Worm (Caenorhabditis elegans) whole organism, late embryonic: ENCODE results near the gene oac-22.
"Not testable (repeated sequence)": the region's sequence is repeated elsewhere in the genome, so short reads cannot be mapped to it uniquely, and the experiment has no call there.

ENCODE experiments used
- C08G9.2 ChIP-seq: sonication (generic microtip); optimal IDR thresholded peaks from 2 replicates; lab custom pipeline; 2016; ENCODE audit warnings: mild to moderate bottlenecking, missing genetic modification characterization, moderate library complexity, missing compliant biosample characterization
- C38D4.7 ChIP-seq: fragments of 200-800 bp; sonication (Bioruptor generic); optimal IDR thresholded peaks from 2 replicates; lab custom pipeline; 2018; ENCODE audit warnings: mild to moderate bottlenecking, missing genetic modification characterization, moderate library complexity, missing compliant biosample characterization
- ahr-1 ChIP-seq: sonication (generic microtip); optimal IDR thresholded peaks from 2 replicates; lab custom pipeline; 2016; ENCODE audit warnings: missing genetic modification characterization, missing compliant biosample characterization
- ceh-14 ChIP-seq: sonication (generic microtip); optimal IDR thresholded peaks from 2 replicates; lab custom pipeline; 2016; ENCODE audit warnings: missing genotype, missing genetic modification characterization, missing compliant biosample characterization
- ceh-19 ChIP-seq: fragments of 200-800 bp; sonication (Bioruptor generic); optimal IDR thresholded peaks from 2 replicates; lab custom pipeline; 2018; ENCODE audit warnings: mild to moderate bottlenecking, missing genetic modification characterization, missing compliant biosample characterization
- ceh-22 ChIP-seq: sonication (generic microtip); optimal IDR thresholded peaks from 2 replicates; lab custom pipeline; 2017; ENCODE audit warnings: missing biosample characterization, missing genetic modification characterization
- ceh-24 ChIP-seq: sonication (generic microtip); optimal IDR thresholded peaks from 2 replicates; lab custom pipeline; 2016; ENCODE audit warnings: mild to moderate bottlenecking, missing genetic modification characterization, missing compliant biosample characterization
- ceh-34 ChIP-seq: sonication (generic microtip); optimal IDR thresholded peaks from 2 replicates; lab custom pipeline; 2016; ENCODE audit warnings: mild to moderate bottlenecking, missing genetic modification characterization, missing compliant biosample characterization
- ceh-9 ChIP-seq: sonication (generic microtip); optimal IDR thresholded peaks from 2 replicates; lab custom pipeline; 2016; ENCODE audit warnings: mild to moderate bottlenecking, missing genetic modification characterization, inconsistent platforms, missing compliant biosample characterization
- che-1 ChIP-seq: sonication (generic microtip); optimal IDR thresholded peaks from 2 replicates; lab custom pipeline; 2016; ENCODE audit warnings: mild to moderate bottlenecking, missing genetic modification characterization, missing compliant biosample characterization
- dve-1 ChIP-seq: sonication (generic microtip); optimal IDR thresholded peaks from 2 replicates; lab custom pipeline; 2017; ENCODE audit warnings: antibody characterized with exemption, mild to moderate bottlenecking, missing genetic modification characterization, missing compliant biosample characterization
- eyg-1 ChIP-seq: sonication (generic microtip); optimal IDR thresholded peaks from 2 replicates; lab custom pipeline; 2016; ENCODE audit warnings: missing genotype, missing genetic modification characterization, missing compliant biosample characterization
- hlh-13 ChIP-seq: fragments of 200-800 bp; sonication (Bioruptor generic); optimal IDR thresholded peaks from 2 replicates; lab custom pipeline; 2018; ENCODE audit warnings: mild to moderate bottlenecking, missing genetic modification characterization, missing compliant biosample characterization
- hlh-6 ChIP-seq: sonication (generic microtip); optimal IDR thresholded peaks from 2 replicates; lab custom pipeline; 2016; ENCODE audit warnings: missing genotype, missing genetic modification characterization, missing compliant biosample characterization
- hlh-8 ChIP-seq: sonication (generic microtip); optimal IDR thresholded peaks from 2 replicates; lab custom pipeline; 2016; ENCODE audit warnings: missing genotype, missing genetic modification characterization, missing compliant biosample characterization
- lim-6 ChIP-seq: sonication (generic microtip); optimal IDR thresholded peaks from 2 replicates; lab custom pipeline; 2016; ENCODE audit warnings: missing genetic modification characterization, missing compliant biosample characterization
- lin-11 ChIP-seq: fragments of 200-800 bp; sonication (Bioruptor generic); optimal IDR thresholded peaks from 2 replicates; lab custom pipeline; 2018; ENCODE audit warnings: mild to moderate bottlenecking, missing genetic modification characterization, missing compliant biosample characterization
- madf-2 ChIP-seq: sonication (generic microtip); optimal IDR thresholded peaks from 2 replicates; lab custom pipeline; 2017; ENCODE audit warnings: missing genetic modification characterization, missing compliant biosample characterization
- nhr-11 ChIP-seq: fragments of 150-350 bp; optimal IDR thresholded peaks from 2 replicates; lab custom pipeline; 2014; ENCODE audit warnings: missing biosample characterization, missing genetic modification characterization
- pat-9 ChIP-seq: fragments of 200-800 bp; sonication (Bioruptor generic); optimal IDR thresholded peaks from 2 replicates; lab custom pipeline; 2018; ENCODE audit warnings: mild to moderate bottlenecking, missing genetic modification characterization, moderate library complexity, missing compliant biosample characterization
- pax-1 ChIP-seq: fragments of 150-350 bp; optimal IDR thresholded peaks from 2 replicates; lab custom pipeline; 2014; ENCODE audit warnings: missing biosample characterization, missing genetic modification characterization
- pqm-1 ChIP-seq: sonication (generic microtip); optimal IDR thresholded peaks from 2 replicates; lab custom pipeline; 2016; ENCODE audit warnings: missing genetic modification characterization, missing compliant biosample characterization
- pros-1 ChIP-seq: fragments of 150-350 bp; optimal IDR thresholded peaks from 2 replicates; lab custom pipeline; 2014; ENCODE audit warnings: missing biosample characterization, missing genetic modification reagents, missing genetic modification characterization
- ref-2 ChIP-seq: sonication (generic microtip); optimal IDR thresholded peaks from 2 replicates; lab custom pipeline; 2016; ENCODE audit warnings: missing genetic modification characterization, missing compliant biosample characterization
- rnt-1 ChIP-seq: sonication (generic microtip); optimal IDR thresholded peaks from 2 replicates; lab custom pipeline; 2016; ENCODE audit warnings: missing genetic modification characterization, missing compliant biosample characterization
- syd-9 ChIP-seq: sonication (generic microtip); optimal IDR thresholded peaks from 2 replicates; lab custom pipeline; 2016; ENCODE audit warnings: mild to moderate bottlenecking, missing genetic modification characterization, moderate library complexity, missing compliant biosample characterization
- tbx-7 ChIP-seq: sonication (generic microtip); optimal IDR thresholded peaks from 2 replicates; lab custom pipeline; 2016; ENCODE audit warnings: missing genotype, missing genetic modification characterization, missing compliant biosample characterization
- ttx-3 ChIP-seq: sonication (generic microtip); optimal IDR thresholded peaks from 2 replicates; lab custom pipeline; 2016; ENCODE audit warnings: missing genetic modification reagents, missing genetic modification characterization, missing compliant biosample characterization
- unc-3 ChIP-seq, 2 experiments: fragments of 200-800 bp in 1 of 2; sonication (Bioruptor generic) in 1 of 2; sonication (generic microtip) in 1 of 2; conservative IDR thresholded peaks in 1 of 2; optimal IDR thresholded peaks in 1 of 2; 2 replicates each; pipeline versions ENCODE4 v1.3.6 to Lab custom; 2016 to 2022; ENCODE audit warnings: missing compliant biosample characterization in 2 of 2, missing genetic modification characterization in 2 of 2, missing genetic modification reagents in 1 of 2
- unc-42 ChIP-seq: sonication (generic microtip); optimal IDR thresholded peaks from 2 replicates; lab custom pipeline; 2016; ENCODE audit warnings: missing genotype, missing genetic modification characterization, missing compliant biosample characterization
- unc-55 ChIP-seq: sonication (generic microtip); optimal IDR thresholded peaks from 2 replicates; lab custom pipeline; 2017; ENCODE audit warnings: missing biosample characterization, missing genetic modification reagents, missing genetic modification characterization
- unc-86 ChIP-seq: sonication (generic microtip); optimal IDR thresholded peaks from 2 replicates; lab custom pipeline; 2016; ENCODE audit warnings: missing genetic modification characterization, missing compliant biosample characterization
- ztf-16 ChIP-seq: sonication (generic microtip); optimal IDR thresholded peaks from 2 replicates; lab custom pipeline; 2017; ENCODE audit warnings: missing genetic modification characterization, missing compliant biosample characterization

Gene oac-22

ce11 chrIV:3907506-3908188 is 22.2 kb downstream of the oac-22 start, which contains the start of the genes F56D6.22 and F56D6.12:
F56D6.22 (minus strand) TSS chrIV:3907606.
F56D6.12 (plus strand) TSS chrIV:3908138.
- no peak for TF ChIP-seq ceh-24 (tag; lab: Kevin White, UChicago)
- TF ChIP-seq unc-42: no peak
- TF ChIP-seq lin-11 (tag; lab: Kevin White, UChicago): no peak
- no peak for TF ChIP-seq ceh-14
- TF ChIP-seq ref-2 (tag; lab: Kevin White, UChicago): no peak
- TF ChIP-seq dve-1 (tag; lab: Kevin White, UChicago): no peak

ce11 chrIV:3909114-3909513 is 23.6 kb downstream of the oac-22 start, which contains the start of gene F56D6.13:
F56D6.13 (plus strand) TSS chrIV:3909414.
- TF ChIP-seq unc-3 (GFP tag; conservative IDR thresholded peaks at IDR 0.05; lab: Robert Waterston, UW) (no peak), unc-3 (tag; optimal IDR thresholded peaks at IDR 0.05; lab: Kevin White, UChicago) (no peak), hlh-13 (GFP tag; lab: Kevin White, UChicago) (no peak), pax-1 (tag; lab: Kevin White, UChicago) (no peak), ceh-9 (tag; lab: Kevin White, UChicago) (no peak), pros-1 (tag; lab: Kevin White, UChicago) (no peak), eyg-1 (tag; lab: Kevin White, UChicago) (no peak), pqm-1 (tag; lab: Kevin White, UChicago) (no peak), ttx-3 (no peak), unc-42 (no peak), ceh-19 (GFP tag; lab: Kevin White, UChicago) (no peak), unc-55 (GFP tag; lab: Kevin White, UChicago) (no peak), pat-9 (tag; lab: Kevin White, UChicago) (no peak), ceh-34 (tag; lab: Kevin White, UChicago) (no peak), hlh-8 (tag; lab: Kevin White, UChicago) (no peak), C38D4.7 (GFP tag; lab: Kevin White, UChicago) (no peak), unc-86 (no peak), ztf-16 (tag; lab: Kevin White, UChicago) (no peak), tbx-7 (tag; lab: Kevin White, UChicago) (no peak), hlh-6 (no peak)

ce11 chrIV:3911848-3912247 is 26.4 kb downstream of the oac-22 start, which contains the start of gene F56D6.18:
F56D6.18 (minus strand) TSS chrIV:3911948.
- TF ChIP-seq syd-9; madf-2 (tag; lab: Kevin White, UChicago); C08G9.2: not testable (repeated sequence)

- TF ChIP-seq unc-55 (GFP tag; lab: Kevin White, UChicago): no peak
- no peak for TF ChIP-seq hlh-6
Observed at ce11 chrIV:3912598-3912997, 27.1 kb downstream of the oac-22 start, which contains the start of gene F56D6.20. F56D6.20 (plus strand) TSS chrIV:3912898.

- TF ChIP-seq che-1 (tag; lab: Kevin White, UChicago): no peak
- TF ChIP-seq ttx-3: no peak
- TF ChIP-seq ahr-1: no peak
- TF ChIP-seq dve-1 (tag; lab: Kevin White, UChicago): no peak
- TF ChIP-seq lim-6 (tag; lab: Kevin White, UChicago): no peak
- no peak for TF ChIP-seq unc-42
- no peak for TF ChIP-seq rnt-1
- no peak for TF ChIP-seq lin-11 (tag; lab: Kevin White, UChicago)
- no peak for TF ChIP-seq tbx-7 (tag; lab: Kevin White, UChicago)
- no peak for TF ChIP-seq eyg-1 (tag; lab: Kevin White, UChicago)
- no peak for TF ChIP-seq ceh-22 (tag; lab: Kevin White, UChicago)
- no peak for TF ChIP-seq nhr-11 (tag; lab: Kevin White, UChicago)
Observed at ce11 chrIV:3914462-3914861, 29.0 kb downstream of the oac-22 start, which contains the start of gene F56D6.19. F56D6.19 (plus strand) TSS chrIV:3914762.
